Worm (Caenorhabditis elegans) whole organism, L3 larva: ENCODE data around the gene scav-2.

Experiments used
- ZK546.5 ChIP-seq: sonication (generic microtip); optimal IDR thresholded peaks from 2 replicates; lab custom pipeline; 2017; ENCODE audit warnings: missing biosample characterization, missing genetic modification characterization
- aly-2 ChIP-seq: fragments of 150-350 bp; optimal IDR thresholded peaks from 2 replicates; lab custom pipeline; 2014; ENCODE audit warnings: missing biosample characterization, missing genetic modification characterization
- ama-1 ChIP-seq: fragments of 150-350 bp; optimal IDR thresholded peaks from 2 replicates; lab custom pipeline; 2018
- ceh-28 ChIP-seq: fragments of 150-350 bp; optimal IDR thresholded peaks from 2 replicates; lab custom pipeline; 2014; ENCODE audit warnings: missing biosample characterization, missing genetic modification reagents, missing genetic modification characterization
- ceh-82 ChIP-seq: fragments of 150-350 bp; optimal IDR thresholded peaks from 2 replicates; lab custom pipeline; 2014; ENCODE audit warnings: missing biosample characterization, missing genetic modification characterization
- ceh-9 ChIP-seq: sonication (generic microtip); optimal IDR thresholded peaks from 2 replicates; lab custom pipeline; 2018; ENCODE audit warnings: missing biosample characterization, missing genetic modification characterization
- daf-12 ChIP-seq: fragments of 150-350 bp; optimal IDR thresholded peaks from 2 replicates; lab custom pipeline; 2014; ENCODE audit warnings: missing biosample characterization, missing genetic modification reagents, missing genetic modification characterization
- egl-27 ChIP-seq: sonication (generic microtip); optimal IDR thresholded peaks from 4 replicates; lab custom pipeline; 2017; ENCODE audit warnings: missing biosample characterization, missing genetic modification reagents, missing genetic modification characterization
- egl-5 ChIP-seq: fragments of 150-350 bp; optimal IDR thresholded peaks from 2 replicates; lab custom pipeline; 2017; ENCODE audit warnings: missing biosample characterization, missing genetic modification reagents, missing genetic modification characterization, inconsistent platforms
- elt-1 ChIP-seq: fragments of 150-350 bp; optimal IDR thresholded peaks from 2 replicates; lab custom pipeline; 2014; ENCODE audit warnings: missing biosample characterization, missing genetic modification characterization
- elt-2 ChIP-seq: sonication (generic microtip); optimal IDR thresholded peaks from 2 replicates; lab custom pipeline; 2016; ENCODE audit warnings: missing genetic modification reagents, mild to moderate bottlenecking, missing genetic modification characterization, missing compliant biosample characterization
- elt-3 ChIP-seq, 3 experiments: fragments of 150-350 bp in 1 of 3; sonication (generic microtip) in 2 of 3; optimal IDR thresholded peaks; 2 replicates in 2 of 3; 4 replicates in 1 of 3; lab custom pipeline; 2014 to 2017; ENCODE audit warnings: missing biosample characterization in 3 of 3, missing genetic modification characterization in 3 of 3
- eor-1 ChIP-seq, 2 experiments: fragments of 150-350 bp; optimal IDR thresholded peaks; 2 replicates each; lab custom pipeline; 2014 to 2018; ENCODE audit warnings: missing biosample characterization in 2 of 2, missing genetic modification characterization in 2 of 2
- fkh-10 ChIP-seq: sonication (generic microtip); optimal IDR thresholded peaks from 2 replicates; lab custom pipeline; 2017; ENCODE audit warnings: missing biosample characterization, missing genetic modification reagents, missing genetic modification characterization
- hmg-11 ChIP-seq: sonication (generic microtip); optimal IDR thresholded peaks from 2 replicates; lab custom pipeline; 2016; ENCODE audit warnings: missing genetic modification characterization, missing compliant biosample characterization
- jun-1 ChIP-seq: fragments of 150-350 bp; optimal IDR thresholded peaks from 2 replicates; lab custom pipeline; 2014; ENCODE audit warnings: missing biosample characterization, missing genetic modification reagents, missing genetic modification characterization
- lin-39 ChIP-seq: fragments of 150-350 bp; optimal IDR thresholded peaks from 2 replicates; lab custom pipeline; 2018; ENCODE audit warnings: missing biosample characterization, missing genetic modification reagents, missing genetic modification characterization
- lsy-12 ChIP-seq: sonication (generic microtip); optimal IDR thresholded peaks from 2 replicates; lab custom pipeline; 2016; ENCODE audit warnings: mild to moderate bottlenecking, missing genetic modification characterization, missing compliant biosample characterization
- mdl-1 ChIP-seq: fragments of 150-350 bp; optimal IDR thresholded peaks from 2 replicates; lab custom pipeline; 2014; ENCODE audit warnings: missing biosample characterization, missing genetic modification characterization
- mml-1 ChIP-seq: fragments of 150-350 bp; sonication (generic microtip); optimal IDR thresholded peaks from 3 replicates; lab custom pipeline; 2014; ENCODE audit warnings: missing biosample characterization, missing genetic modification characterization
- nfya-1 ChIP-seq: sonication (generic microtip); optimal IDR thresholded peaks from 2 replicates; lab custom pipeline; 2017; ENCODE audit warnings: missing genetic modification characterization, mild to moderate bottlenecking, missing compliant biosample characterization, antibody characterized with exemption, moderate library complexity; ENCODE audit not compliant: insufficient read depth
- nhr-11 ChIP-seq: fragments of 150-350 bp; optimal IDR thresholded peaks from 2 replicates; lab custom pipeline; 2014; ENCODE audit warnings: missing biosample characterization, missing genetic modification characterization
- nhr-23 ChIP-seq: fragments of 150-350 bp; optimal IDR thresholded peaks from 2 replicates; lab custom pipeline; 2014; ENCODE audit warnings: missing biosample characterization, missing genetic modification reagents, missing genetic modification characterization
- nhr-237 ChIP-seq: fragments of 150-350 bp; optimal IDR thresholded peaks from 2 replicates; lab custom pipeline; 2014; ENCODE audit warnings: missing biosample characterization, missing genetic modification characterization
- nhr-25 ChIP-seq: sonication (generic microtip); optimal IDR thresholded peaks from 2 replicates; lab custom pipeline; 2017; ENCODE audit warnings: missing biosample characterization, missing genetic modification characterization
- nhr-28 ChIP-seq: fragments of 150-350 bp; optimal IDR thresholded peaks from 2 replicates; lab custom pipeline; 2014; ENCODE audit warnings: missing biosample characterization, missing genetic modification characterization
- nhr-43 ChIP-seq: sonication (generic microtip); optimal IDR thresholded peaks from 2 replicates; lab custom pipeline; 2016; ENCODE audit warnings: mild to moderate bottlenecking, missing genetic modification characterization, missing compliant biosample characterization; ENCODE audit not compliant: poor library complexity, severe bottlenecking
- nhr-67 ChIP-seq: fragments of 150-350 bp; optimal IDR thresholded peaks from 2 replicates; lab custom pipeline; 2014; ENCODE audit warnings: missing biosample characterization, missing genetic modification characterization
- nhr-76 ChIP-seq: fragments of 150-350 bp; sonication (generic microtip); optimal IDR thresholded peaks from 5 replicates; lab custom pipeline; 2014; ENCODE audit warnings: missing biosample characterization, missing genetic modification characterization
- nhr-77 ChIP-seq: fragments of 150-350 bp; optimal IDR thresholded peaks from 2 replicates; lab custom pipeline; 2014; ENCODE audit warnings: missing biosample characterization, missing genetic modification characterization
- sea-2 ChIP-seq: fragments of 150-350 bp; sonication (generic microtip); optimal IDR thresholded peaks from 4 replicates; lab custom pipeline; 2014; ENCODE audit warnings: missing biosample characterization, missing genetic modification reagents, missing genetic modification characterization
- skn-1 ChIP-seq: fragments of 150-350 bp; optimal IDR thresholded peaks from 2 replicates; lab custom pipeline; 2014; ENCODE audit warnings: missing biosample characterization, missing genetic modification characterization
- snpc-4 ChIP-seq: fragments of 150-350 bp; optimal IDR thresholded peaks from 2 replicates; lab custom pipeline; 2014; ENCODE audit warnings: missing biosample characterization, missing genetic modification characterization
- tbx-2 ChIP-seq: sonication (generic microtip); optimal IDR thresholded peaks from 2 replicates; lab custom pipeline; 2016; ENCODE audit warnings: mild to moderate bottlenecking, missing genetic modification characterization, missing compliant biosample characterization
- unc-39 ChIP-seq: sonication (generic microtip); optimal IDR thresholded peaks from 4 replicates; lab custom pipeline; 2017; ENCODE audit warnings: missing biosample characterization, missing genetic modification characterization
- unc-62 ChIP-seq: fragments of 150-350 bp; sonication (generic microtip); optimal IDR thresholded peaks from 4 replicates; lab custom pipeline; 2014; ENCODE audit warnings: missing biosample characterization, missing genetic modification reagents, missing genetic modification characterization
- zag-1 ChIP-seq: fragments of 150-350 bp; optimal IDR thresholded peaks from 2 replicates; lab custom pipeline; 2014; ENCODE audit warnings: missing biosample characterization, missing genetic modification characterization
- ztf-11 ChIP-seq: fragments of 150-350 bp; optimal IDR thresholded peaks from 2 replicates; lab custom pipeline; 2014; ENCODE audit warnings: missing biosample characterization, missing genetic modification characterization
- ztf-4 ChIP-seq: fragments of 150-350 bp; optimal IDR thresholded peaks from 2 replicates; lab custom pipeline; 2014; ENCODE audit warnings: missing biosample characterization, missing genetic modification characterization

scav-2 gene

DNA sequence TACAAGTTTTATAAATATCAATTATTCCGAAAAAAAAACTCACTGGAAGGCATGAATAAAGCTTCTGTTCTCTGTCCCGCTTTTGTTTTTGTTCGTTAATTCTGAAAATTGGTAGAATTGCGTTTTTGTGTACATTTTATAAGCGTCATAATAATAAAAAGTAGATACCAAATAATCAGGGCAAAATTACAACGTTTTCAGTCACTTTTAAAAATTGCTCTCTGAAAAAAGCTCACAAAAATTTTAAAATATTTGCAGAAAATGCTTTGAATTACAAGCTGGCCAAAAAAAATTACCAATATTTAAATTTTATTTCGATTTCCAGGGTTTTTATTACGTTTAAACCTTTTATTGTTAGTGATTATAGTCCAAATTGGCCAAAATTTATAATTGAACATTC lies at the start of gene scav-2:
TSS of gene scav-2 (minus strand) at position 101 of the 400 bp plus-strand sequence.
- TF ChIP-seq nhr-43 = no peak
- no peak for TF ChIP-seq hmg-11 (tag; lab: Kevin White, UChicago)
- TF ChIP-seq ama-1 (lab: Kevin White, UChicago) = no peak

DNA sequence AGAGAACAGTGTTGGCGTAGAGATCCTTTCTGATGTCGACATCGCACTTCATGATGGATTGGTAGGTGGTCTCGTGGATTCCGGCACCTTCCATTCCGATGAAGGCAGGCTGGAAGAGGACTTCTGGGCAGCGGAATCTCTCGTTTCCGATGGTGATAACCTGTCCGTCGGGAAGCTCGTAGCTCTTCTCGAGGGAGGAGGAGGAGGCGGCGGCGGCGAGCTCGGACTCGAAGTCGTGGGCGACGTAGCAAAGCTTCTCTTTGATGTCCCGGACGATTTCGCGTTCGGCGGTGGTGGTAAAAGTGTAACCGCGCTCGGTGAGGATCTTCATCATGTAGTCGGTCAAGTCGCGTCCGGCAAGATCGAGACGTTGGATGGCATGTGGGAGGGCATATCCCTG lies 49.7 kb upstream of the scav-2 start:
- no peak for TF ChIP-seq ztf-11 (tag; lab: Kevin White, UChicago)

ce11 chrIII:13600254-13600653 lies 45.1 kb upstream of the scav-2 start:
- TF ChIP-seq eor-1 (tag; optimal IDR thresholded peaks at IDR 0.05; lab: Kevin White, UChicago) (no peak), ama-1 (lab: Kevin White, UChicago) (no peak), egl-5 (no peak), nfya-1 (no peak), mml-1 (no peak), lsy-12 (tag; lab: Kevin White, UChicago) (no peak), nhr-237 (tag; lab: Kevin White, UChicago) (no peak), skn-1 (tag; lab: Kevin White, UChicago) (no peak), mdl-1 (tag; lab: Kevin White, UChicago) (no peak), ceh-28 (tag; lab: Kevin White, UChicago) (no peak), fkh-10 (GFP tag; lab: Kevin White, UChicago) (no peak), nhr-77 (tag; lab: Kevin White, UChicago) (no peak)

- no peak for TF ChIP-seq ztf-11 (tag; lab: Kevin White, UChicago)
- no peak for TF ChIP-seq lin-39
- TF ChIP-seq eor-1 (tag; optimal IDR thresholded peaks at IDR 0.05; lab: Kevin White, UChicago) = no peak
- no peak for TF ChIP-seq nhr-67
- TF ChIP-seq nhr-43 = no peak
- TF ChIP-seq elt-2 (tag; lab: Kevin White, UChicago) = no peak
- no peak for TF ChIP-seq nhr-25 (tag; lab: Kevin White, UChicago)
Observed at ce11 chrIII:13581727-13582126, 26.6 kb upstream of the scav-2 start.

DNA sequence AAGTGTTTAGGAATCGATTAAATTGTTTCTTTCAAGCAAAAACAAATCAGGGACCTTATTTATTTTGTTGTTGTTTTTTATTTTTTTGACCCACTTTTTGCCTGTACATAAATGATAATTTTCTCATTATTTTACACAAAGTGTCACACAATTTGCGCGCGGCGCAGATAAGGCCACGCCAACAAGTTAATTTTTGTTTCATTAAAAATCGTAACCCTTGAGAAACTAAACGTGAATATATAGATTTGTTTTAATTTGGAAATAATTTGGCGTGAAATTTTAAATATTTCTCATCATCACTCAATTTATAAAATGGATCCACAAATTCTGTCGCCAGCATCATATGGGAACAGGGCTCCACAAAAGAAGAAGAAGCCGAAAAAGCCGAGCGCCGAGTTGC lies 25.4 kb upstream of the scav-2 start, which contains the start of gene T05D4.5:
TSS of gene T05D4.5 (plus strand) at position 301 of the 400 bp plus-strand sequence.
- TF ChIP-seq unc-39 = no peak
- no peak for TF ChIP-seq snpc-4 (tag; lab: Kevin White, UChicago)
- no peak for TF ChIP-seq ZK546.5 (tag; lab: Kevin White, UChicago)
- no peak for TF ChIP-seq mml-1
- TF ChIP-seq elt-1 (tag; lab: Kevin White, UChicago) = no peak
- no peak for TF ChIP-seq nhr-23 (tag; lab: Kevin White, UChicago)
- no peak for TF ChIP-seq egl-27
- TF ChIP-seq daf-12 (tag; lab: Kevin White, UChicago) = no peak
- no peak for TF ChIP-seq eor-1 (tag; optimal IDR thresholded peaks at IDR 0.05; lab: Kevin White, UChicago)
- TF ChIP-seq egl-5 = no peak
- no peak for TF ChIP-seq mdl-1 (tag; lab: Kevin White, UChicago)
- no peak for TF ChIP-seq ceh-82 (tag; lab: Kevin White, UChicago)
- no peak for TF ChIP-seq aly-2 (tag; lab: Kevin White, UChicago)
- TF ChIP-seq ztf-11 (tag; lab: Kevin White, UChicago) = no peak

- TF ChIP-seq unc-62 (GFP tag; lab: Kevin White, UChicago) = no peak
Observed at ce11 chrIII:13580076-13580475, 24.9 kb upstream of the scav-2 start.

DNA sequence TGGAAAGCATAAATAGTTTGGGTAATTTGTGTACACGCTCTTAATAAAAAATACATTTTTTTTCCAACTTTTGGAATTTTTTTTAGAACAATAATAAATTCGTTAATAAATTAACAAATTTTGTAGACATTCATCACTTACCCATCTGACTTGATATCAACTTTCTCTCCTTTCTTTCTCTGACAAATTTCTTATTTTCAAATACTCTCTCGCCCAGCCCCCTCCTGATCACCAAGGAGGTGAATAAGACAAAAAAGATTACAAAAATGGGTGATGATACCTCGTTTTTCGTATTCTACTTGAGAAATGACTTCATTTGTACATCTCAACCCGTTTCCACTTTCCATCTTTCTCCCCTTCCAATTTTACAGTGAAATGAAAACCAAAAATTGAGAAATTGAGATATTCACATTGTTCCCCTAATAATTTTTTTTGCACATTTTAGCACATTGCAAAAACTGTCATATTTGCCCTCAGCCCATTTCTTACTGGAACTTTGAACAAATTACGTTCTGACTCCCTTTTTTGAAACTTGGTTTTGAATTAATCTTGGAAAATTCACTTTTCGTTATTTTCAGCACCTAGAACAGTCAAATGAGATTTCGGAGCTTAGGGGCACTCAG lies 20.6 kb upstream of the scav-2 start, which contains the start of gene osm-7:
TSS of gene osm-7 (plus strand) at position 573 of the 623 bp plus-strand sequence.
- TF ChIP-seq nhr-11 (tag; lab: Kevin White, UChicago) (no peak), lin-39 (no peak), nhr-25 (tag; lab: Kevin White, UChicago) (no peak), eor-1 (tag; optimal IDR thresholded peaks at IDR 0.05; lab: Kevin White, UChicago) (no peak), nhr-76 (tag; lab: Kevin White, UChicago) (no peak), daf-12 (tag; lab: Kevin White, UChicago) (no peak), jun-1 (tag; lab: Kevin White, UChicago) (no peak), tbx-2 (no peak), ztf-4 (tag; lab: Kevin White, UChicago) (no peak), zag-1 (tag; lab: Kevin White, UChicago) (no peak), elt-3 (tag; optimal IDR thresholded peaks at IDR 0.05; lab: Kevin White, UChicago) (no peak), nhr-28 (tag; lab: Kevin White, UChicago) (no peak), aly-2 (tag; lab: Kevin White, UChicago) (no peak), sea-2 (no peak), snpc-4 (tag; lab: Kevin White, UChicago) (no peak), fkh-10 (GFP tag; lab: Kevin White, UChicago) (no peak), ceh-9 (tag; lab: Kevin White, UChicago) (no peak), nhr-77 (tag; lab: Kevin White, UChicago) (no peak)
